Fruit fly (Drosophila melanogaster): ENCODE data around the gene RPA1.

dm6 chr3R:8239472-8240301 is 24.6 kb downstream of the RPA1 start:
- TF ChIP-seq usp (GFP tag; optimal IDR thresholded peaks at IDR 0.05) (no peak), Dll (optimal IDR thresholded peaks at IDR 0.05) (no peak), CG8478 (optimal IDR thresholded peaks at IDR 0.05) (no peak), pan (optimal IDR thresholded peaks at IDR 0.05) (no peak), psq (optimal IDR thresholded peaks at IDR 0.05) (no peak)
